Fruit fly (Drosophila melanogaster): ENCODE data around the gene Hsc70-2.

The Hsc70-2 gene

DNA sequence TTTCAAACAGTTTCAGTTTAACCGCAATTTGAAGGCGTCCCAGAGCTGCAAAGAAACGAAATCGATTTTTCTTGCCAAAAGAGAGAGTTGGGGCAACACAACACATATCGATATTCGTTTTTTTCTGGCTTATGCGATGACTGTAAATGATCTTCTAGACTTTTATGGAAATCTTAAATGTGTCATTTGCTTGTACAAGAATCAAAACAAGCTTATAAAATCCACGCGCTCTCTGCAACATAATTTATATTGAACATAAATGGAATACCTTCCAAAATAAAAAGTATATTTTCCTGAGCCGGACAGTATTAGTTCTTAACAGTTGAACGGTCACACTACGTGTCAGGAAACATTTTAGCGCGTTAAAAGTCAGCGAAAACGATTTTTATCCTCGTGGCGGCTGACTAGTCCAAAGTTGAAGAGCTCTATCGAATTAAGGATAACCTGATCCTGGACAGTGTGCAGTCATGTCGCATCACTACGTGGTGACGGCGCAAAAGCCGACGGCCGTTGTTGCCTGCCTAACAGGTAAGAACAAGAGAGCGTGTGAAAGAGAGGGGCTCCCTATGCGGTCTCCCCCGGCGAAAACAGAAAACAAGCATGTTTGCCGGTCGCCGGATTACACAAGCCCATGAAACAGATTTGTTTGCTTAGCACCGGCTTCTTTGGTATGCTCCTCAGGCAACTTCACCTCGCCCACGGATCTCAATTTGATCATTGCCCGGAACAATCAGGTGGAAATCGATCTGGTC, 7.6 kb downstream of the Hsc70-2 start, which contains the start of gene pic (continued):
- TF ChIP-seq Mes4 (GFP tag; optimal IDR thresholded peaks at IDR 0.05), result no peak
- TF ChIP-seq CG14050 (GFP tag; IDR thresholded peaks at IDR 0.05), result no peak
- no peak for TF ChIP-seq Usf (GFP tag; optimal IDR thresholded peaks at IDR 0.05)
- TF ChIP-seq CG10321 (GFP tag; IDR thresholded peaks at IDR 0.05), result no peak
- no peak for TF ChIP-seq h (optimal IDR thresholded peaks at IDR 0.05)
- TF ChIP-seq Ets65A (GFP tag), result no peak
- no peak for TF ChIP-seq CG16863 (GFP tag; optimal IDR thresholded peaks at IDR 0.05)
- no peak for TF ChIP-seq CG2678 (tag; optimal IDR thresholded peaks at IDR 0.05)
- TF ChIP-seq E2f1 (GFP tag; IDR thresholded peaks at IDR 0.05), result 0 out of 2 replicates have a peak, but pooled peaks have one; percentile 11
- TF ChIP-seq Mrtf (GFP tag; IDR thresholded peaks at IDR 0.05), result no peak
- no peak for TF ChIP-seq luna (GFP tag; optimal IDR thresholded peaks at IDR 0.05)
- TF ChIP-seq CG17361 (GFP tag; IDR thresholded peaks at IDR 0.05), result no peak; the same call in 2 of the 3 replicates
- TF ChIP-seq sug (tag; optimal IDR thresholded peaks at IDR 0.05), result no peak
- no peak for TF ChIP-seq CG18476 (GFP tag; optimal IDR thresholded peaks at IDR 0.05)
- TF ChIP-seq CG32767 (GFP tag; IDR thresholded peaks at IDR 0.05), result no peak
- TF ChIP-seq en (GFP tag; optimal IDR thresholded peaks at IDR 0.05), result no peak
- TF ChIP-seq kah (GFP tag; optimal IDR thresholded peaks at IDR 0.05), result no peak
- TF ChIP-seq her (GFP tag; optimal IDR thresholded peaks at IDR 0.05), result no peak
- no peak for TF ChIP-seq C15 (GFP tag; IDR thresholded peaks at IDR 0.05)
- no peak; the same call in none of the 3 replicates for TF ChIP-seq CG34224 (GFP tag; IDR thresholded peaks at IDR 0.05; ENCODE audit: partially characterized antibody)
- no peak for TF ChIP-seq CG6689 (GFP tag; IDR thresholded peaks at IDR 0.05)
- TF ChIP-seq CG15601 (tag; optimal IDR thresholded peaks at IDR 0.05), result no peak
- TF ChIP-seq Drgx (GFP tag; IDR thresholded peaks at IDR 0.05), result no peak
- TF ChIP-seq MESR4 (GFP tag; optimal IDR thresholded peaks at IDR 0.05), result peak; percentile 78
- TF ChIP-seq CG30403 (GFP tag; optimal IDR thresholded peaks at IDR 0.05), result no peak
- TF ChIP-seq CG14965 (GFP tag; optimal IDR thresholded peaks at IDR 0.05; ENCODE audit: borderline replicate concordance), result no peak
- no peak for TF ChIP-seq Lpt (GFP tag; optimal IDR thresholded peaks at IDR 0.05)
- peak; percentile 26 for TF ChIP-seq eyg (GFP tag; optimal IDR thresholded peaks at IDR 0.05)
- no peak for TF ChIP-seq klu (GFP tag; IDR thresholded peaks at IDR 0.05)
- peak; percentile 89 for TF ChIP-seq BEAF-32 (GFP tag; optimal IDR thresholded peaks at IDR 0.05)
- no peak for TF ChIP-seq CG12744 (GFP tag; optimal IDR thresholded peaks at IDR 0.05)
- TF ChIP-seq B-H1 (GFP tag; IDR thresholded peaks at IDR 0.05), result no peak
- TF ChIP-seq CrebB (tag; optimal IDR thresholded peaks at IDR 0.05), result no peak
- no peak for TF ChIP-seq Six4 (GFP tag; optimal IDR thresholded peaks at IDR 0.05)
- TF ChIP-seq CG10565 (GFP tag; optimal IDR thresholded peaks at IDR 0.05), result no peak
- no peak for TF ChIP-seq CG18262 (tag; optimal IDR thresholded peaks at IDR 0.05)
- peak; percentile 77 for TF ChIP-seq Myb (GFP tag; optimal IDR thresholded peaks at IDR 0.05)
- peak; percentile 70 for TF ChIP-seq CG17186 (GFP tag; optimal IDR thresholded peaks at IDR 0.05)
- TF ChIP-seq onecut (GFP tag; IDR thresholded peaks at IDR 0.05), result no peak
- no peak for TF ChIP-seq cad (GFP tag; optimal IDR thresholded peaks at IDR 0.05)
- no peak for TF ChIP-seq Nf-YC (tag; optimal IDR thresholded peaks at IDR 0.05)
- peak; percentile 6 for TF ChIP-seq mam (GFP tag; optimal IDR thresholded peaks at IDR 0.05)
- TF ChIP-seq wdn (GFP tag; IDR thresholded peaks at IDR 0.05), result no peak
- TF ChIP-seq dan (GFP tag; IDR thresholded peaks at IDR 0.05), result no peak
- TF ChIP-seq CG9817 (tag; optimal IDR thresholded peaks at IDR 0.05), result no peak
- no peak for TF ChIP-seq sisA (GFP tag; IDR thresholded peaks at IDR 0.05)
- TF ChIP-seq nau (GFP tag; optimal IDR thresholded peaks at IDR 0.05), result no peak
- no peak for TF ChIP-seq CG8388 (GFP tag; optimal IDR thresholded peaks at IDR 0.05)
- no peak for TF ChIP-seq jing (GFP tag; optimal IDR thresholded peaks at IDR 0.05)
- TF ChIP-seq sens (GFP tag), result peak; percentile 74
- TF ChIP-seq HmgD (GFP tag; optimal IDR thresholded peaks at IDR 0.05), result peak; percentile 26
- TF ChIP-seq HLHmδ (GFP tag; optimal IDR thresholded peaks at IDR 0.05), result no peak

Data from whole organism, embryonic.